Worm (Caenorhabditis elegans) whole organism, late embryonic: ENCODE measurements around the gene Y67H2A.10.

Experiments
- C38D4.7 ChIP-seq: fragments of 200-800 bp; sonication (Bioruptor generic); optimal IDR thresholded peaks from 2 replicates; lab custom pipeline; 2018; ENCODE audit warnings: mild to moderate bottlenecking, missing genetic modification characterization, moderate library complexity, missing compliant biosample characterization
- T23F11.4 ChIP-seq: fragments of 200-800 bp; sonication (Bioruptor generic); optimal IDR thresholded peaks from 2 replicates; lab custom pipeline; 2018; ENCODE audit warnings: mild to moderate bottlenecking, missing genetic modification characterization, missing compliant biosample characterization
- Y22D7AL.16 ChIP-seq: sonication (generic microtip); optimal IDR thresholded peaks from 2 replicates; lab custom pipeline; 2016; ENCODE audit warnings: missing genetic modification characterization, missing compliant biosample characterization
- ama-1 ChIP-seq: fragments of 150-350 bp; optimal IDR thresholded peaks from 2 replicates; lab custom pipeline; 2014
- ceh-14 ChIP-seq: sonication (generic microtip); optimal IDR thresholded peaks from 2 replicates; lab custom pipeline; 2016; ENCODE audit warnings: missing genotype, missing genetic modification characterization, missing compliant biosample characterization
- ceh-19 ChIP-seq: fragments of 200-800 bp; sonication (Bioruptor generic); optimal IDR thresholded peaks from 2 replicates; lab custom pipeline; 2018; ENCODE audit warnings: mild to moderate bottlenecking, missing genetic modification characterization, missing compliant biosample characterization
- ceh-2 ChIP-seq: sonication (generic microtip); optimal IDR thresholded peaks from 2 replicates; lab custom pipeline; 2016; ENCODE audit warnings: missing genotype, missing genetic modification characterization, missing compliant biosample characterization
- ceh-30 ChIP-seq: fragments of 150-350 bp; optimal IDR thresholded peaks from 2 replicates; lab custom pipeline; 2014; ENCODE audit warnings: missing biosample characterization, missing genetic modification characterization
- ceh-34 ChIP-seq: sonication (generic microtip); optimal IDR thresholded peaks from 2 replicates; lab custom pipeline; 2016; ENCODE audit warnings: mild to moderate bottlenecking, missing genetic modification characterization, missing compliant biosample characterization
- ceh-45 ChIP-seq: fragments of 200-800 bp; sonication (Bioruptor generic); IDR thresholded peaks from 2 replicates; pipeline ENCODE4 v1.3.6; 2022; ENCODE audit warnings: missing genetic modification reagents, missing genetic modification characterization, missing compliant biosample characterization
- ceh-48 ChIP-seq: sonication (generic microtip); optimal IDR thresholded peaks from 2 replicates; lab custom pipeline; 2016; ENCODE audit warnings: missing genetic modification characterization, inconsistent platforms, missing compliant biosample characterization
- ceh-9 ChIP-seq: sonication (generic microtip); optimal IDR thresholded peaks from 2 replicates; lab custom pipeline; 2016; ENCODE audit warnings: mild to moderate bottlenecking, missing genetic modification characterization, inconsistent platforms, missing compliant biosample characterization
- che-1 ChIP-seq: sonication (generic microtip); optimal IDR thresholded peaks from 2 replicates; lab custom pipeline; 2016; ENCODE audit warnings: mild to moderate bottlenecking, missing genetic modification characterization, missing compliant biosample characterization
- dve-1 ChIP-seq: sonication (generic microtip); optimal IDR thresholded peaks from 2 replicates; lab custom pipeline; 2017; ENCODE audit warnings: antibody characterized with exemption, mild to moderate bottlenecking, missing genetic modification characterization, missing compliant biosample characterization
- elt-2 ChIP-seq: sonication (generic microtip); optimal IDR thresholded peaks from 2 replicates; lab custom pipeline; 2016; ENCODE audit warnings: missing genetic modification reagents, missing genetic modification characterization, missing compliant biosample characterization
- ets-4 ChIP-seq: sonication (generic microtip); optimal IDR thresholded peaks from 2 replicates; lab custom pipeline; 2016; ENCODE audit warnings: missing genetic modification characterization, missing compliant biosample characterization
- fax-1 ChIP-seq: sonication (generic microtip); optimal IDR thresholded peaks from 2 replicates; lab custom pipeline; 2016; ENCODE audit warnings: missing genotype, missing genetic modification characterization, missing compliant biosample characterization
- fkh-6 ChIP-seq: sonication (generic microtip); optimal IDR thresholded peaks from 2 replicates; lab custom pipeline; 2016; ENCODE audit warnings: missing genetic modification characterization, missing compliant biosample characterization
- hlh-6 ChIP-seq: sonication (generic microtip); optimal IDR thresholded peaks from 2 replicates; lab custom pipeline; 2016; ENCODE audit warnings: missing genotype, missing genetic modification characterization, missing compliant biosample characterization
- hlh-8 ChIP-seq: sonication (generic microtip); optimal IDR thresholded peaks from 2 replicates; lab custom pipeline; 2016; ENCODE audit warnings: missing genotype, missing genetic modification characterization, missing compliant biosample characterization
- lim-6 ChIP-seq: sonication (generic microtip); optimal IDR thresholded peaks from 2 replicates; lab custom pipeline; 2016; ENCODE audit warnings: missing genetic modification characterization, missing compliant biosample characterization
- mec-3 ChIP-seq: sonication (generic microtip); optimal IDR thresholded peaks from 2 replicates; lab custom pipeline; 2016; ENCODE audit warnings: borderline replicate concordance, missing genetic modification characterization, missing compliant biosample characterization
- nfya-1 ChIP-seq: sonication (generic microtip); optimal IDR thresholded peaks from 2 replicates; lab custom pipeline; 2017; ENCODE audit warnings: missing genetic modification characterization, mild to moderate bottlenecking, missing compliant biosample characterization, antibody characterized with exemption, moderate library complexity
- nhr-11 ChIP-seq: fragments of 150-350 bp; optimal IDR thresholded peaks from 2 replicates; lab custom pipeline; 2014; ENCODE audit warnings: missing biosample characterization, missing genetic modification characterization
- nhr-232 ChIP-seq: sonication (generic microtip); optimal IDR thresholded peaks from 2 replicates; lab custom pipeline; 2016; ENCODE audit warnings: missing genetic modification characterization, missing compliant biosample characterization
- npax-4 ChIP-seq: sonication (generic microtip); optimal IDR thresholded peaks from 2 replicates; lab custom pipeline; 2016; ENCODE audit warnings: missing genetic modification characterization, missing compliant biosample characterization
- odd-2 ChIP-seq: sonication (generic microtip); optimal IDR thresholded peaks from 2 replicates; lab custom pipeline; 2017; ENCODE audit warnings: antibody characterized with exemption, mild to moderate bottlenecking, missing genetic modification characterization, missing compliant biosample characterization
- pag-3 ChIP-seq: sonication (generic microtip); optimal IDR thresholded peaks from 2 replicates; lab custom pipeline; 2016; ENCODE audit warnings: missing compliant biosample characterization, missing genetic modification characterization, borderline replicate concordance
- pha-2 ChIP-seq: sonication (generic microtip); optimal IDR thresholded peaks from 2 replicates; lab custom pipeline; 2017; ENCODE audit warnings: mild to moderate bottlenecking, missing genetic modification characterization, missing compliant biosample characterization
- pqm-1 ChIP-seq: sonication (generic microtip); optimal IDR thresholded peaks from 2 replicates; lab custom pipeline; 2016; ENCODE audit warnings: missing genetic modification characterization, missing compliant biosample characterization
- rnt-1 ChIP-seq: sonication (generic microtip); optimal IDR thresholded peaks from 2 replicates; lab custom pipeline; 2016; ENCODE audit warnings: missing genetic modification characterization, missing compliant biosample characterization
- sox-2 ChIP-seq: fragments of 200-800 bp; sonication (Bioruptor generic); IDR thresholded peaks from 2 replicates; pipeline ENCODE4 v1.3.6; 2022; ENCODE audit warnings: missing genetic modification reagents, missing genetic modification characterization, missing compliant biosample characterization
- sox-4 ChIP-seq: sonication (generic microtip); optimal IDR thresholded peaks from 2 replicates; lab custom pipeline; 2017; ENCODE audit warnings: mild to moderate bottlenecking, missing genetic modification characterization, inconsistent platforms, missing compliant biosample characterization
- tbx-2 ChIP-seq: sonication (generic microtip); optimal IDR thresholded peaks from 2 replicates; lab custom pipeline; 2016; ENCODE audit warnings: missing genetic modification characterization, missing compliant biosample characterization
- unc-42 ChIP-seq: sonication (generic microtip); optimal IDR thresholded peaks from 2 replicates; lab custom pipeline; 2016; ENCODE audit warnings: missing genotype, missing genetic modification characterization, missing compliant biosample characterization
- zip-5 ChIP-seq: sonication (generic microtip); optimal IDR thresholded peaks from 2 replicates; lab custom pipeline; 2016; ENCODE audit warnings: missing genetic modification characterization, missing compliant biosample characterization

The Y67H2A.10 gene

DNA sequence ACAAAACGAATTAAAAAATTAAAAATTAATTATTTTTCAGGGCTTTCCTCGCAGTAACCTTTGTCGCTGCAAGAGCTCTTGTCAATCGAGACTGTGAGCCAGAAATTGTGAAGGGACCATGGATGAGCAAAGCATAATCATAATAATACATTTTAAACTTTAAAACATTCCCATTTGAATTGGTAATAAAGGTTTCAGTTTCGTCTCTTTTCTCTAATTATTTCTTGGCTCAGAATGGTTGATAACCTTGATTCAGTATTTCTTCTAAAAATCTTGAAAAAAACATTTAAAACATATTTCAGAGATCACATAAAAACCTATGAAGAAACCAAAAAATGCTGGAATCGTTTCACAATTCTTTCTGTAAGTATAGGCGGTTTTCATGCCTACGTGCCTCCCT lies 30.4 kb downstream of the Y67H2A.10 start, which contains the start of gene JC8.16:
Gene JC8.16 (plus strand): TSS at position 301 of the 400 bp plus-strand sequence.
- TF ChIP-seq lim-6 (tag; lab: Kevin White, UChicago) (no peak), mec-3 (tag; lab: Kevin White, UChicago) (no peak), fkh-6 (no peak), pag-3 (no peak), npax-4 (no peak), sox-2 (no peak), dve-1 (no peak), ceh-30 (tag; lab: Kevin White, UChicago) (no peak)

DNA sequence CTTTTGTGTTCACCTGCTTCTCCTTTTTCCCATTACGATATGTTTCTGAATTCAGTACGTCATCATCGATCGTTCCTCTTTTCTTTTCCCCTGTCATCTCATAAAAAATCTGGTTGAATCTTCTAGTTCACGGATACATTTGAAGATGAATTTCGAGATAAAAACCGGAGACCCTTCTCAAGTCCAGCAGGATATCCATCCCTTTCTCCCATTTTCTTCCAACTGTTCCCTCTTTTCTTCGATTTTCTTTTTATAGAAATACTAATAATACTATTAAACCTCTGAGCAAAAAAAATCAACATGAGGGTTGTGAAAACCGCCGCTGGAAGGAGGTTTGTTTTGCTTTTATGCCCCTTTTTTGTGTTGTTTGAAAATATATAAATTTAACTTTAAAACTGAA lies 33.4 kb downstream of the Y67H2A.10 start, which contains the start of gene bus-12:
Gene bus-12 (plus strand): TSS at position 301 of the 400 bp plus-strand sequence.
- TF ChIP-seq ceh-2 (tag; lab: Kevin White, UChicago) (no peak), tbx-2 (no peak), nfya-1 (no peak)

DNA sequence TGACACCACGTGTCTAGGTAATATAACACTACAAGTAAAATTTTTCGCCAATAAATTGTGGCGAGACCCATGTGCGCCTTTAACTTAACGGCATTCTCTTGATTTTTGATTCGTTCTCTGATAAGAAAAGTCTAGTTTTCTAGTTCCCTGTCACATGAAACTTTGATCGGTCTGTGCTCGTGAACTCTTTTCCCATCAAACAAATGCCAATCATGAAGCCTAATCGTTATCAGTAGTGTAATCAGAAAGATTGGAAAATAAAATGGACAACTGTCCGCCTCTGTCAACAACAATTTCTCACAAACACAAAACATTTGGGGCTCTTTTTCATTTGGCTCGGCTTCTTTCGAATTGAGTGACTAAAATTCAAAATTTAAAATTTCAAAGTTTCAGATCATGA lies 35.5 kb downstream of the Y67H2A.10 start, which contains the start of gene ttr-45:
Gene ttr-45 (plus strand): TSS at position 385 of the 400 bp plus-strand sequence.
- TF ChIP-seq dve-1: no peak
- TF ChIP-seq hlh-6 (tag; lab: Kevin White, UChicago): no peak
- no peak for TF ChIP-seq C38D4.7
- TF ChIP-seq elt-2 (tag; lab: Kevin White, UChicago): peak; percentile 61
- TF ChIP-seq ama-1 (lab: Kevin White, UChicago): no peak
- no peak for TF ChIP-seq ets-4 (tag; lab: Kevin White, UChicago)
- TF ChIP-seq ceh-2 (tag; lab: Kevin White, UChicago): no peak
- TF ChIP-seq ceh-34 (tag; lab: Kevin White, UChicago): no peak

DNA sequence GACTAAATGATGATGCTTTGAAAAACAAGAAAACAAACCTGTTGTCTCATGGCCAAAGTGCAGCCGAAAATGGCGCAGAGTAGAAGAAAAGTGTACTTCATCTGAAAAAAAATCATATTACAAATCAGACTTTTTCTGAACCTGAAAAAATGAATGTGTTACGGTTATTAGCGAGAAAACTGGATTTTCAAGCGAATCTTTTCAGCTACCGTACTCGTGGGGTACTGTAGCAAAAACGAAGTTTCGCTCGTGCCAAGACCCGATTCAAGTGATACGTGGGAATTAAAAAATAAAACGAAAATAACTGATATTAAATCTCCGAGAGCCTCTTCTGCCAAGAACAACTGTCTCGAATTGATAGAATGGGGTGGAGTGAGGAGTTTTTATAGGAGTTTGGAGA lies 37.1 kb downstream of the Y67H2A.10 start, which contains the start of gene ttr-51:
Gene ttr-51 (minus strand): TSS at position 101 of the 400 bp plus-strand sequence.
- TF ChIP-seq zip-5 (tag; lab: Kevin White, UChicago): no peak
- TF ChIP-seq sox-4 (tag; lab: Kevin White, UChicago): no peak
- no peak for TF ChIP-seq ceh-9 (tag; lab: Kevin White, UChicago)
- no peak for TF ChIP-seq che-1 (tag; lab: Kevin White, UChicago)
- TF ChIP-seq pha-2 (tag; lab: Kevin White, UChicago): no peak
- TF ChIP-seq hlh-8: no peak
- TF ChIP-seq ceh-30 (tag; lab: Kevin White, UChicago): no peak
- TF ChIP-seq ets-4 (tag; lab: Kevin White, UChicago): no peak
- TF ChIP-seq pqm-1: no peak

DNA sequence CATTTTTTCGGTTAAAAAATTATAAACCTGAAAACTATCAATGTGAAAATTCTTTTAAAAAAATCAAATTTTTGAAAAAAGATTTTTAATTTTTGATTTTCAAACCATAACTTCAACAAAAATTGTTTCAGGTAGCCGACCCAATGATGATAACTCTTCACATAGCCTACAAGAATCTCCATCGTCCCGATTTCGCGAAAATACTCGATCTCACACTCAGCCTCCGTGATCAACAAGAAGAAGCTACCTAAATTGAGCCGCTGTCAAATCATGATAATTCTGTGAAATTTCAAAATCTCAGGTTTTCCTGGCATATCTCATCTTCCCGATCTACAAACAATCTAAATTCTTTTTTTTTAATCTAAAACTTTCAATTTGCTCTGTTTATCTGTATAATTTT lies 39.1 kb downstream of the Y67H2A.10 start:
- TF ChIP-seq sox-4 (tag; lab: Kevin White, UChicago) (no peak), Y22D7AL.16 (no peak), C38D4.7 (no peak), nhr-11 (tag; lab: Kevin White, UChicago) (no peak), fax-1 (no peak), rnt-1 (tag; lab: Kevin White, UChicago) (no peak), hlh-6 (tag; lab: Kevin White, UChicago) (no peak), ceh-19 (GFP tag; lab: Kevin White, UChicago) (no peak), ceh-48 (no peak), T23F11.4 (no peak), ceh-14 (tag; lab: Kevin White, UChicago) (no peak), ceh-45 (GFP tag; lab: Robert Waterston, UW) (no peak), ceh-9 (tag; lab: Kevin White, UChicago) (no peak), mec-3 (tag; lab: Kevin White, UChicago) (no peak), nhr-232 (tag; lab: Kevin White, UChicago) (no peak), unc-42 (tag; lab: Kevin White, UChicago) (no peak), odd-2 (tag; lab: Kevin White, UChicago) (no peak)
